Worm (Caenorhabditis elegans) whole organism, L3 larva: ENCODE measurements around the gene wdr-46.

Source experiments
- R02D3.7 ChIP-seq: fragments of 150-350 bp; optimal IDR thresholded peaks from 2 replicates; lab custom pipeline; 2014; ENCODE audit warnings: missing biosample characterization, missing genetic modification characterization
- ZK546.5 ChIP-seq: sonication (generic microtip); optimal IDR thresholded peaks from 2 replicates; lab custom pipeline; 2017; ENCODE audit warnings: missing biosample characterization, missing genetic modification characterization
- aly-2 ChIP-seq: fragments of 150-350 bp; optimal IDR thresholded peaks from 2 replicates; lab custom pipeline; 2014; ENCODE audit warnings: missing biosample characterization, missing genetic modification characterization
- ama-1 ChIP-seq: fragments of 150-350 bp; optimal IDR thresholded peaks from 2 replicates; lab custom pipeline; 2018
- ceh-16 ChIP-seq: sonication (generic microtip); optimal IDR thresholded peaks from 2 replicates; lab custom pipeline; 2017; ENCODE audit warnings: missing biosample characterization, missing genetic modification characterization
- ceh-28 ChIP-seq: fragments of 150-350 bp; optimal IDR thresholded peaks from 2 replicates; lab custom pipeline; 2014; ENCODE audit warnings: missing biosample characterization, missing genetic modification reagents, missing genetic modification characterization
- ceh-82 ChIP-seq: fragments of 150-350 bp; optimal IDR thresholded peaks from 2 replicates; lab custom pipeline; 2014; ENCODE audit warnings: missing biosample characterization, missing genetic modification characterization
- ceh-9 ChIP-seq: sonication (generic microtip); optimal IDR thresholded peaks from 2 replicates; lab custom pipeline; 2018; ENCODE audit warnings: missing biosample characterization, missing genetic modification characterization
- daf-12 ChIP-seq: fragments of 150-350 bp; optimal IDR thresholded peaks from 2 replicates; lab custom pipeline; 2014; ENCODE audit warnings: missing biosample characterization, missing genetic modification reagents, missing genetic modification characterization
- egl-27 ChIP-seq: sonication (generic microtip); optimal IDR thresholded peaks from 4 replicates; lab custom pipeline; 2017; ENCODE audit warnings: missing biosample characterization, missing genetic modification reagents, missing genetic modification characterization
- egl-5 ChIP-seq: fragments of 150-350 bp; optimal IDR thresholded peaks from 2 replicates; lab custom pipeline; 2017; ENCODE audit warnings: missing biosample characterization, missing genetic modification reagents, missing genetic modification characterization, inconsistent platforms
- elt-1 ChIP-seq: fragments of 150-350 bp; optimal IDR thresholded peaks from 2 replicates; lab custom pipeline; 2014; ENCODE audit warnings: missing biosample characterization, missing genetic modification characterization
- elt-2 ChIP-seq: sonication (generic microtip); optimal IDR thresholded peaks from 2 replicates; lab custom pipeline; 2016; ENCODE audit warnings: missing genetic modification reagents, mild to moderate bottlenecking, missing genetic modification characterization, missing compliant biosample characterization
- elt-3 ChIP-seq, 3 experiments: fragments of 150-350 bp in 1 of 3; sonication (generic microtip) in 2 of 3; optimal IDR thresholded peaks; 2 replicates in 2 of 3; 4 replicates in 1 of 3; lab custom pipeline; 2014 to 2017; ENCODE audit warnings: missing biosample characterization in 3 of 3, missing genetic modification characterization in 3 of 3
- eor-1 ChIP-seq, 2 experiments: fragments of 150-350 bp; optimal IDR thresholded peaks; 2 replicates each; lab custom pipeline; 2014 to 2018; ENCODE audit warnings: missing biosample characterization in 2 of 2, missing genetic modification characterization in 2 of 2
- fkh-10 ChIP-seq: sonication (generic microtip); optimal IDR thresholded peaks from 2 replicates; lab custom pipeline; 2017; ENCODE audit warnings: missing biosample characterization, missing genetic modification reagents, missing genetic modification characterization
- fkh-2 ChIP-seq: fragments of 150-350 bp; optimal IDR thresholded peaks from 2 replicates; lab custom pipeline; 2014; ENCODE audit warnings: missing biosample characterization, missing genetic modification reagents, missing genetic modification characterization
- fos-1 ChIP-seq: fragments of 150-350 bp; optimal IDR thresholded peaks from 2 replicates; lab custom pipeline; 2014; ENCODE audit warnings: missing biosample characterization, missing genetic modification characterization
- hmg-11 ChIP-seq: sonication (generic microtip); optimal IDR thresholded peaks from 2 replicates; lab custom pipeline; 2016; ENCODE audit warnings: missing genetic modification characterization, missing compliant biosample characterization
- jun-1 ChIP-seq: fragments of 150-350 bp; optimal IDR thresholded peaks from 2 replicates; lab custom pipeline; 2014; ENCODE audit warnings: missing biosample characterization, missing genetic modification reagents, missing genetic modification characterization
- lin-15B ChIP-seq: fragments of 150-350 bp; optimal IDR thresholded peaks from 2 replicates; lab custom pipeline; 2014; ENCODE audit warnings: missing biosample characterization, missing genetic modification characterization
- lin-39 ChIP-seq: fragments of 150-350 bp; optimal IDR thresholded peaks from 2 replicates; lab custom pipeline; 2018; ENCODE audit warnings: missing biosample characterization, missing genetic modification reagents, missing genetic modification characterization
- lsy-12 ChIP-seq: sonication (generic microtip); optimal IDR thresholded peaks from 2 replicates; lab custom pipeline; 2016; ENCODE audit warnings: mild to moderate bottlenecking, missing genetic modification characterization, missing compliant biosample characterization
- mdl-1 ChIP-seq: fragments of 150-350 bp; optimal IDR thresholded peaks from 2 replicates; lab custom pipeline; 2014; ENCODE audit warnings: missing biosample characterization, missing genetic modification characterization
- mml-1 ChIP-seq: fragments of 150-350 bp; sonication (generic microtip); optimal IDR thresholded peaks from 3 replicates; lab custom pipeline; 2014; ENCODE audit warnings: missing biosample characterization, missing genetic modification characterization
- nfya-1 ChIP-seq: sonication (generic microtip); optimal IDR thresholded peaks from 2 replicates; lab custom pipeline; 2017; ENCODE audit warnings: missing genetic modification characterization, mild to moderate bottlenecking, missing compliant biosample characterization, antibody characterized with exemption, moderate library complexity; ENCODE audit not compliant: insufficient read depth
- nhr-11 ChIP-seq: fragments of 150-350 bp; optimal IDR thresholded peaks from 2 replicates; lab custom pipeline; 2014; ENCODE audit warnings: missing biosample characterization, missing genetic modification characterization
- nhr-12 ChIP-seq: fragments of 150-350 bp; optimal IDR thresholded peaks from 2 replicates; lab custom pipeline; 2014; ENCODE audit warnings: missing biosample characterization, missing genetic modification characterization
- nhr-23 ChIP-seq: fragments of 150-350 bp; optimal IDR thresholded peaks from 2 replicates; lab custom pipeline; 2014; ENCODE audit warnings: missing biosample characterization, missing genetic modification reagents, missing genetic modification characterization
- nhr-237 ChIP-seq: fragments of 150-350 bp; optimal IDR thresholded peaks from 2 replicates; lab custom pipeline; 2014; ENCODE audit warnings: missing biosample characterization, missing genetic modification characterization
- nhr-25 ChIP-seq: sonication (generic microtip); optimal IDR thresholded peaks from 2 replicates; lab custom pipeline; 2017; ENCODE audit warnings: missing biosample characterization, missing genetic modification characterization
- nhr-28 ChIP-seq: fragments of 150-350 bp; optimal IDR thresholded peaks from 2 replicates; lab custom pipeline; 2014; ENCODE audit warnings: missing biosample characterization, missing genetic modification characterization
- nhr-43 ChIP-seq: sonication (generic microtip); optimal IDR thresholded peaks from 2 replicates; lab custom pipeline; 2016; ENCODE audit warnings: mild to moderate bottlenecking, missing genetic modification characterization, missing compliant biosample characterization; ENCODE audit not compliant: poor library complexity, severe bottlenecking
- nhr-67 ChIP-seq: fragments of 150-350 bp; optimal IDR thresholded peaks from 2 replicates; lab custom pipeline; 2014; ENCODE audit warnings: missing biosample characterization, missing genetic modification characterization
- nhr-76 ChIP-seq: fragments of 150-350 bp; sonication (generic microtip); optimal IDR thresholded peaks from 5 replicates; lab custom pipeline; 2014; ENCODE audit warnings: missing biosample characterization, missing genetic modification characterization
- nhr-77 ChIP-seq: fragments of 150-350 bp; optimal IDR thresholded peaks from 2 replicates; lab custom pipeline; 2014; ENCODE audit warnings: missing biosample characterization, missing genetic modification characterization
- pha-4 ChIP-seq: fragments of 150-350 bp; optimal IDR thresholded peaks from 2 replicates; lab custom pipeline; 2014; ENCODE audit warnings: missing biosample characterization, missing genetic modification reagents, missing genetic modification characterization
- pqm-1 ChIP-seq: fragments of 150-350 bp; optimal IDR thresholded peaks from 2 replicates; lab custom pipeline; 2017; ENCODE audit warnings: missing biosample characterization, missing genetic modification characterization, inconsistent platforms
- sea-2 ChIP-seq: fragments of 150-350 bp; sonication (generic microtip); optimal IDR thresholded peaks from 4 replicates; lab custom pipeline; 2014; ENCODE audit warnings: missing biosample characterization, missing genetic modification reagents, missing genetic modification characterization
- skn-1 ChIP-seq: fragments of 150-350 bp; optimal IDR thresholded peaks from 2 replicates; lab custom pipeline; 2014; ENCODE audit warnings: missing biosample characterization, missing genetic modification characterization
- snpc-4 ChIP-seq: fragments of 150-350 bp; optimal IDR thresholded peaks from 2 replicates; lab custom pipeline; 2014; ENCODE audit warnings: missing biosample characterization, missing genetic modification characterization
- tbx-2 ChIP-seq: sonication (generic microtip); optimal IDR thresholded peaks from 2 replicates; lab custom pipeline; 2016; ENCODE audit warnings: mild to moderate bottlenecking, missing genetic modification characterization, missing compliant biosample characterization
- unc-39 ChIP-seq: sonication (generic microtip); optimal IDR thresholded peaks from 4 replicates; lab custom pipeline; 2017; ENCODE audit warnings: missing biosample characterization, missing genetic modification characterization
- unc-62 ChIP-seq: fragments of 150-350 bp; sonication (generic microtip); optimal IDR thresholded peaks from 4 replicates; lab custom pipeline; 2014; ENCODE audit warnings: missing biosample characterization, missing genetic modification reagents, missing genetic modification characterization
- zag-1 ChIP-seq: fragments of 150-350 bp; optimal IDR thresholded peaks from 2 replicates; lab custom pipeline; 2014; ENCODE audit warnings: missing biosample characterization, missing genetic modification characterization
- ztf-11 ChIP-seq: fragments of 150-350 bp; optimal IDR thresholded peaks from 2 replicates; lab custom pipeline; 2014; ENCODE audit warnings: missing biosample characterization, missing genetic modification characterization
- ztf-4 ChIP-seq: fragments of 150-350 bp; optimal IDR thresholded peaks from 2 replicates; lab custom pipeline; 2014; ENCODE audit warnings: missing biosample characterization, missing genetic modification characterization

Gene wdr-46

DNA sequence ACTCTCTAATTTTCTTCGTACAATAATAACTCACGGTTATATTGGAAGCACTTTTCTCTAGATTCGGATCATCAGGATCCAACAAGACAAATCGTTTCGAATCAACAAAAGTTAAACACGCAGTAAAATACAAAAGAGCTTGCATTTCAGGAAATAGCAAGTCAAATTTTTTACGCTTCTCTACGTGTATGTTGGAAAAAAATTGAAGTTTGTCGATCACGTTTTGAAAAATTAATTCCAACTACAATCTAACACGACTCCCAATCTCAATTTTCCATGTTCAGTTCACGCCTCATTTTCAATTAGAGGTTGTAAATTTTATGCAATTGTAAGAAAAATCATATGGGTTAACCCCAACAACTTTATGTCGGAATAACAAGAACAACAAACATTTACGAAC, 17.9 kb downstream of the wdr-46 start, which contains the start of gene spe-45:
TSS of gene spe-45 (minus strand) at position 145 of the 400 bp plus-strand sequence.
- TF ChIP-seq nfya-1 (no peak), lin-15B (tag; lab: Kevin White, UChicago) (no peak), R02D3.7 (no peak), mml-1 (tag; lab: Kevin White, UChicago) (no peak), egl-27 (tag; lab: Kevin White, UChicago) (no peak), unc-62 (GFP tag; lab: Kevin White, UChicago) (no peak), nhr-77 (no peak), ama-1 (lab: Kevin White, UChicago) (no peak), ztf-4 (no peak), skn-1 (tag; lab: Kevin White, UChicago) (no peak), zag-1 (no peak), elt-3 (tag; optimal IDR thresholded peaks at IDR 0.05; lab: Kevin White, UChicago) (no peak), ZK546.5 (tag; lab: Kevin White, UChicago) (no peak), ceh-82 (tag; lab: Kevin White, UChicago) (no peak), mdl-1 (tag; lab: Kevin White, UChicago) (no peak), nhr-43 (tag; lab: Kevin White, UChicago) (no peak), unc-39 (tag; lab: Kevin White, UChicago) (no peak), elt-1 (tag; lab: Kevin White, UChicago) (no peak)

DNA sequence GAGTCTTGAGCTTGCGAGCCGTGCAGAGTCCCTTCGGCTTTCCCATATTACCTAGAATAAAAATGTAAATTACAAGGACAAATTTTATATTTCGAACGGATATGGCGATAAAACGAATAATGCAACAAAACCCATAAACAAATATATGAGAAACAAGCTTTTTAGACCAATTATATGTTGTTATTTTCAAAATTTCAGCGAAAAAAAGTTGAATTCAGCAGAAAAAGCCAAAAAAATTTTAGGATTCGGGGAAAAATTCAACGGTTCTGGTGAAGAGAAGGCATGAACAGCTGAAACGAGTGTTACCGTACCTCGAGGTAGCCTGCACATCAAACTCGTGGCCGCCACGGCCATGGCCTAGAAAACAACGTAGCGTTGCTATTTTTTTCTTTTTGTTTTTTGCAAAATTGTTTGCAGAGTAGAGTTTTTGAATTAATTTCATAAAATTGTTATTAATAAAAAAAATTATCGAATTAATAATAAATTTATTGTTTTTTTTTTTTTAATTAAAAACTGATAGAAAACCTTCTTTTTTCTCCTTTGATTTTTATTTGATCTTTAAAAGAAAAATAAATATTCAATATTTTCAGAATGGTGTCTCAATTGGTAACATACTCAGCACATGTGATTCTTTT, 19.1 kb downstream of the wdr-46 start, which contains the start of the genes rps-23 and dpm-3:
TSS of gene rps-23 (minus strand) at position 51 of the 635 bp plus-strand sequence.
TSS of gene dpm-3 (plus strand) at position 585 of the 635 bp plus-strand sequence.
- no peak for TF ChIP-seq fos-1 (tag; lab: Kevin White, UChicago)
- TF ChIP-seq elt-3 (tag; optimal IDR thresholded peaks at IDR 0.05; lab: Kevin White, UChicago) = no peak
- TF ChIP-seq nhr-23 (tag; lab: Kevin White, UChicago) = peak; percentile 97
- TF ChIP-seq nhr-43 (tag; lab: Kevin White, UChicago) = peak; percentile 96
- TF ChIP-seq mdl-1 (tag; lab: Kevin White, UChicago) = peak; percentile 48
- peak; percentile 73 for TF ChIP-seq ama-1 (lab: Kevin White, UChicago)
- TF ChIP-seq daf-12 (tag; lab: Kevin White, UChicago) = no peak
- no peak for TF ChIP-seq zag-1
- no peak for TF ChIP-seq unc-62 (GFP tag; lab: Kevin White, UChicago)
- TF ChIP-seq snpc-4 (tag; lab: Kevin White, UChicago) = peak; percentile 90
- TF ChIP-seq ztf-4 = no peak
- peak; percentile 61 for TF ChIP-seq nhr-11 (tag; lab: Kevin White, UChicago)
- TF ChIP-seq nfya-1 = peak; percentile 99
- peak; percentile 88 for TF ChIP-seq skn-1 (tag; lab: Kevin White, UChicago)
- TF ChIP-seq elt-2 = peak; percentile 77
- TF ChIP-seq pha-4 (tag; lab: Kevin White, UChicago) = peak; percentile 98
- no peak for TF ChIP-seq nhr-28 (tag; lab: Kevin White, UChicago)
- peak; percentile 94 for TF ChIP-seq ZK546.5 (tag; lab: Kevin White, UChicago)
- no peak for TF ChIP-seq ztf-11 (tag; lab: Kevin White, UChicago)
- peak; percentile 92 for TF ChIP-seq lin-39
- TF ChIP-seq lsy-12 (tag; lab: Kevin White, UChicago) = peak; percentile 95
- peak; percentile 20 for TF ChIP-seq egl-27 (tag; lab: Kevin White, UChicago)
- TF ChIP-seq unc-39 (tag; lab: Kevin White, UChicago) = no peak
- TF ChIP-seq eor-1 (tag; optimal IDR thresholded peaks at IDR 0.05; lab: Kevin White, UChicago) = peak in 1 of 2 experiments; percentile 73
- peak; percentile 98 for TF ChIP-seq lin-15B (tag; lab: Kevin White, UChicago)
- peak; percentile 51 for TF ChIP-seq fkh-10 (GFP tag; lab: Kevin White, UChicago)
- peak; percentile 66 for TF ChIP-seq nhr-76 (tag; lab: Kevin White, UChicago)
- peak; percentile 45 for TF ChIP-seq elt-1 (tag; lab: Kevin White, UChicago)
- peak; percentile 65 for TF ChIP-seq jun-1 (tag; lab: Kevin White, UChicago)
- peak; percentile 81 for TF ChIP-seq ceh-82 (tag; lab: Kevin White, UChicago)
- TF ChIP-seq nhr-237 (tag; lab: Kevin White, UChicago) = no peak
- no peak for TF ChIP-seq aly-2 (tag; lab: Kevin White, UChicago)
- peak; percentile 74 for TF ChIP-seq ceh-28 (tag; lab: Kevin White, UChicago)
- TF ChIP-seq tbx-2 = peak; percentile 60
- TF ChIP-seq ceh-9 = no peak
- TF ChIP-seq fkh-2 (tag; lab: Kevin White, UChicago) = no peak
- peak; percentile 55 for TF ChIP-seq ceh-16 (tag; lab: Kevin White, UChicago)
- TF ChIP-seq nhr-12 (tag; lab: Kevin White, UChicago) = no peak
- no peak for TF ChIP-seq mml-1 (tag; lab: Kevin White, UChicago)
- peak; percentile 53 for TF ChIP-seq nhr-77
- peak; percentile 91 for TF ChIP-seq pqm-1
- TF ChIP-seq R02D3.7 = peak; percentile 89
- TF ChIP-seq egl-5 (tag; lab: Kevin White, UChicago) = peak; percentile 58
- TF ChIP-seq sea-2 (GFP tag; lab: Kevin White, UChicago) = no peak
- peak; percentile 95 for TF ChIP-seq nhr-25 (tag; lab: Kevin White, UChicago)
- TF ChIP-seq hmg-11 (tag; lab: Kevin White, UChicago) = peak; percentile 60
- no peak for TF ChIP-seq nhr-67 (tag; lab: Kevin White, UChicago)
